Worm (Caenorhabditis elegans) whole organism, mixed stage, embryonic: ENCODE measurements around the gene F10D7.3.

Source experiments
- blmp-1 ChIP-seq: fragments of 150-350 bp; optimal IDR thresholded peaks from 2 replicates; lab custom pipeline; 2014; ENCODE audit warnings: missing biosample characterization, missing genetic modification characterization
- ces-1 ChIP-seq: fragments of 150-350 bp; optimal IDR thresholded peaks from 2 replicates; lab custom pipeline; 2014; ENCODE audit warnings: missing biosample characterization, missing genetic modification reagents, missing genetic modification characterization
- elt-1 ChIP-seq: sonication (generic microtip); optimal IDR thresholded peaks from 2 replicates; lab custom pipeline; 2017; ENCODE audit warnings: missing genetic modification characterization, mild to moderate bottlenecking, missing compliant biosample characterization, antibody characterized with exemption, moderate library complexity, borderline replicate concordance; ENCODE audit not compliant: insufficient read depth
- ham-2 ChIP-seq: fragments of 200-800 bp; sonication (Bioruptor generic); optimal IDR thresholded peaks from 2 replicates; lab custom pipeline; 2018; ENCODE audit warnings: mild to moderate bottlenecking, missing genetic modification characterization, missing compliant biosample characterization
- mep-1 ChIP-seq: fragments of 150-350 bp; optimal IDR thresholded peaks from 2 replicates; lab custom pipeline; 2017; ENCODE audit warnings: missing biosample characterization, missing genetic modification reagents, missing genetic modification characterization, inconsistent platforms
- nhr-237 ChIP-seq: fragments of 150-350 bp; optimal IDR thresholded peaks from 2 replicates; lab custom pipeline; 2014; ENCODE audit warnings: missing biosample characterization, missing genetic modification characterization
- nhr-76 ChIP-seq: sonication (generic microtip); optimal IDR thresholded peaks from 2 replicates; lab custom pipeline; 2017; ENCODE audit warnings: missing biosample characterization, missing genetic modification characterization
- sptf-1 ChIP-seq: sonication (generic microtip); optimal IDR thresholded peaks from 2 replicates; lab custom pipeline; 2017; ENCODE audit warnings: mild to moderate bottlenecking, missing genetic modification characterization, moderate library complexity, missing compliant biosample characterization
- tbx-8 ChIP-seq: fragments of 200-800 bp; sonication (Bioruptor generic); optimal IDR thresholded peaks from 2 replicates; lab custom pipeline; 2018; ENCODE audit warnings: mild to moderate bottlenecking, missing genetic modification characterization, moderate library complexity, missing compliant biosample characterization
- unc-62 ChIP-seq: fragments of 150-350 bp; optimal IDR thresholded peaks from 2 replicates; lab custom pipeline; 2014; ENCODE audit warnings: missing biosample characterization, missing genetic modification reagents, missing genetic modification characterization

ce11 chrX:17401264-17401663 lies 26.8 kb upstream of the F10D7.3 start, which contains the start of gene F11C7.6:
- TF ChIP-seq unc-62, result no peak
- no peak for TF ChIP-seq ham-2 (GFP tag; lab: Kevin White, UChicago)
- TF ChIP-seq nhr-237, result no peak
- TF ChIP-seq sptf-1 (tag; lab: Kevin White, UChicago), result no peak
- no peak for TF ChIP-seq elt-1 (tag; lab: Kevin White, UChicago)
- TF ChIP-seq ces-1 (GFP tag; lab: Kevin White, UChicago), result no peak
- TF ChIP-seq mep-1 (tag; lab: Kevin White, UChicago), result no peak
- no peak for TF ChIP-seq tbx-8 (GFP tag; lab: Kevin White, UChicago)
- no peak for TF ChIP-seq nhr-76 (tag; lab: Kevin White, UChicago)
- TF ChIP-seq blmp-1 (tag; lab: Kevin White, UChicago), result no peak
